Worm (Caenorhabditis elegans): ENCODE results near the gene F02A9.1.

F02A9.1 gene

DNA sequence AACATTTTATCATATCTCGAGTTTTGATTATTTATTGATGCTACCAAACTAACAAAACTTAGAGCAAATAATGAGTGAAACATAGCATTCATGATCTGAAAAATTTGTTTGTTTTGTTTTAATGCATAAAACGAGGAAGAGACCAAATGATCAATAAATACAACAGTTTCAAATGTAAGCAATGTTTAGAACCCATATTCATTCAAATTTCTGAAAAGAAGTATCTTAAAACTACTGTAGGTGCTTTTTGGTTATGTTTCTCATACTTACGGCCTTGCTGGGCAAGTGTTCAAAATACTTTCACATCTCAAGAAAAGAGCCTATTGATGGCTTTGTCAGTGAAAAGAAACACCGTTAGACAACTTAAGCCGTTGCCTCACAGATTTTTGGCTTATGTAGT, at the start of gene F02A9.1:
TSS of gene F02A9.1 (minus strand) at position 101 of the 400 bp plus-strand sequence.
- TF ChIP-seq ccch-3 (GFP tag; optimal IDR thresholded peaks at IDR 0.05) (no peak), ztf-18 (tag; optimal IDR thresholded peaks at IDR 0.05) (no peak), chd-7 (tag; optimal IDR thresholded peaks at IDR 0.05) (no peak), B0261.1 (tag; optimal IDR thresholded peaks at IDR 0.05) (no peak), ZK185.1 (tag; optimal IDR thresholded peaks at IDR 0.05; ENCODE audit: poor library complexity, severe bottlenecking) (no peak), hmg-1.2 (GFP tag; IDR thresholded peaks at IDR 0.05) (no peak), snpc-4 (GFP tag; optimal IDR thresholded peaks at IDR 0.05) (no peak), snpc-4 (tag; optimal IDR thresholded peaks at IDR 0.05) (no peak), B0019.2 (GFP tag; conservative IDR thresholded peaks at IDR 0.05) (no peak), hmg-20 (GFP tag; IDR thresholded peaks at IDR 0.05) (no peak), zfh-2 (GFP tag; conservative IDR thresholded peaks at IDR 0.05) (no peak), tlf-1 (GFP tag; optimal IDR thresholded peaks at IDR 0.05) (no peak), hlh-12 (tag; optimal IDR thresholded peaks at IDR 0.05) (no peak)

DNA sequence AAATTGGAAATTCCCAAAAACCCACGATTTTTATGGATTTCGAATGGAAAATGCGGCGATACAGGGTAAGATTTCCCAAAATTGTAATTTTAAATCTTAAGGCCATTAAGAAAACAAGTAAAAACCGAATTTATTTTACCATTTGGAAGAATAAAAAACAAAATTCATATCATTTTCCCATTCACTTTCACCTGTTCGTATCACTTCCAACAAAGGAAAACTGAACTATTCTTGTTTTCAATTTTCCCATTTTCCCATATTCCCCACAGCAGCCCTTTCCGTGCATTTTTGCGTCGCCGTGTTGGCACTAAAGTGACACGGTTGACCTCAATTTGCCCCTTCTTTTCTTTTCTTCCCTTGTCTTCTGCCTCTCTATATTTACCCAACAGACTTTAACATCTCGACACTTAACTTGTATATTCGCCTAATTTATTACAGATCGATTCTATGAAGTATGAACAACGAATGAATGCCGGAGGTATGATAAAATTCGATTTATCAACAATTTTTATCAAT, 48.2 kb upstream of the F02A9.1 start, which contains the start of gene sec-16A.1:
TSS of gene sec-16A.1 (plus strand) at position 51 of the 516 bp plus-strand sequence.
- no peak for TF ChIP-seq somi-1 (GFP tag; optimal IDR thresholded peaks at IDR 0.05)
- TF ChIP-seq unc-130 (GFP tag; optimal IDR thresholded peaks at IDR 0.05), result no peak
- TF ChIP-seq tlf-1 (GFP tag; optimal IDR thresholded peaks at IDR 0.05), result no peak
- TF ChIP-seq attf-5 (GFP tag; optimal IDR thresholded peaks at IDR 0.05), result peak; percentile 34
- peak; percentile 24; the same call in 1 of the 2 replicates for TF ChIP-seq hmg-1.2 (GFP tag; IDR thresholded peaks at IDR 0.05)

DNA sequence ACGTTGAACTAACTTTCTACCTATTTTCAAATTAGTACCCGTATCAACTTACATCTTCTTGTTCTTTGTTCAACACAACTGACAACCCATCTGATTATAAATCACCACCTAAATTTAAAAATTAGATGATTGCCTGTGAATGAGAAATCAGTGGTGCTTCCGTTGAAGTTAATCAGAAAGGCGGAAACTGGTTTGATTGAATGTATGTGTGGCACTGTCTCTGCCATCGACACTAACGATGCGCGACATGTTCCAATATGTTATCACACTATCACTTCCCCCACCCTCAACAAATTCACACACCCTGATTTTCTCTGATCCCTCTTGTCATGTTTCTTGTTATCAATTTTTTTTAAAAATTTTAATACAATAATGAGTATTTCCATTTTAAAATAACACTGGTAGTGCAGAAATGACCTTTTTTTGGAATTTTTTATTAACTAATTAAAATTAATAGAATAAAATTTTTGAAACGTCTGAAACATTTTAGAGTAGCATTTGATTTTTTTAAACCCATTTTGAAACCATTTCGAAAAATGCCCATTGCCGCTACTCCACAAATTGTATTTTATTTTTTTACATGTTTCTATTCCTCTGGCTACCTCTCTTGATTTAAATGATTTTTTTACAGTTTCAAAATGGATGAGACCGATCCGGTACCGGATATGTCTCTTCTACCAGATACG, 41.5 kb upstream of the F02A9.1 start, which contains the start of gene ced-11:
TSS of gene ced-11 (plus strand) at position 636 of the 686 bp plus-strand sequence.
- TF ChIP-seq nhr-80 (tag; optimal IDR thresholded peaks at IDR 0.05) (no peak), snpc-4 (GFP tag; optimal IDR thresholded peaks at IDR 0.05) (no peak), snpc-4 (tag; optimal IDR thresholded peaks at IDR 0.05) (no peak), ets-4 (GFP tag; optimal IDR thresholded peaks at IDR 0.05) (no peak), mel-28 (tag; optimal IDR thresholded peaks at IDR 0.05; ENCODE audit: borderline replicate concordance) (no peak), zim-3 (tag; optimal IDR thresholded peaks at IDR 0.05) (no peak)

DNA sequence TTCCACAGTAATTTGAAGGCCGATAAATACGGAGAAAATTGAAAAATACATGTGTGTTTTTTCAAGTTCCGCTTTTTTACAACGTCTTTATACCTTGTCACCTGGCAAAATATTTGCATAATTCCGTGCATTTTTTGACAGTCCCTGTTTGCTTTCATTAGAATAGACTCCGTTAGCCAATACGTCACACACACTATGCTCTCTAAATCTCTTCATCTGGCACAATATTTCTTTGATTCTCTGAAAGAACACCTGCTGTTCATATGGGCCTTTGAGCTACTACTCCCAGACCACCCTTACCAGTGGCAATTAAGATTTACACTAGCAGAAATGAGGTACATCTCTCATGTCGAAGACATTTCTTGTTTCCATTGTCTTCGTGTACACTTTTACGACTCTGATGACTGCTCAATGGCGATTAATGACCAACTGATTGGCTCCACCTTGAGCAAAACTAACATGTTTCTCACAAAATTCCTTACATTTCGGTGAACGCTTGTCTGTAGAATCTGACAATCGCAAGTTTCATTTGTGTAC, 40.8 kb upstream of the F02A9.1 start, which contains the start of gene grl-11:
TSS of gene grl-11 (minus strand) at position 51 of the 537 bp plus-strand sequence.
- TF ChIP-seq nhr-80 (tag; optimal IDR thresholded peaks at IDR 0.05) (no peak), somi-1 (GFP tag; optimal IDR thresholded peaks at IDR 0.05) (no peak), tbp1 (GFP tag; optimal IDR thresholded peaks at IDR 0.05) (no peak), sdz-38 (tag; optimal IDR thresholded peaks at IDR 0.05) (no peak), nfya-1 (tag; optimal IDR thresholded peaks at IDR 0.05; ENCODE audit: borderline replicate concordance, insufficient read depth) (no peak), him-1 (tag; optimal IDR thresholded peaks at IDR 0.05) (no peak), nhr-120 (GFP tag; IDR thresholded peaks at IDR 0.05) (no peak), F52B5.7 (tag; optimal IDR thresholded peaks at IDR 0.05) (no peak), lsy-27 (tag; optimal IDR thresholded peaks at IDR 0.05; ENCODE audit: borderline replicate concordance, insufficient read depth) (no peak), bed-1 (GFP tag; IDR thresholded peaks at IDR 0.05) (no peak), unc-130 (GFP tag; optimal IDR thresholded peaks at IDR 0.05) (no peak), B0019.2 (GFP tag; conservative IDR thresholded peaks at IDR 0.05) (no peak), bed-2 (GFP tag; IDR thresholded peaks at IDR 0.05) (no peak), ceh-40 (GFP tag; IDR thresholded peaks at IDR 0.05) (no peak), mes-4 (tag; optimal IDR thresholded peaks at IDR 0.05) (no peak), pbrm-1 (GFP tag; IDR thresholded peaks at IDR 0.05) (no peak), ceh-58 (GFP tag; IDR thresholded peaks at IDR 0.05) (no peak), mel-28 (tag; optimal IDR thresholded peaks at IDR 0.05; ENCODE audit: borderline replicate concordance) (no peak), let-526 (GFP tag; IDR thresholded peaks at IDR 0.05) (no peak)
